Fruit fly (Drosophila melanogaster): ENCODE measurements around the gene SNF4Agamma.

The SNF4Agamma gene

DNA sequence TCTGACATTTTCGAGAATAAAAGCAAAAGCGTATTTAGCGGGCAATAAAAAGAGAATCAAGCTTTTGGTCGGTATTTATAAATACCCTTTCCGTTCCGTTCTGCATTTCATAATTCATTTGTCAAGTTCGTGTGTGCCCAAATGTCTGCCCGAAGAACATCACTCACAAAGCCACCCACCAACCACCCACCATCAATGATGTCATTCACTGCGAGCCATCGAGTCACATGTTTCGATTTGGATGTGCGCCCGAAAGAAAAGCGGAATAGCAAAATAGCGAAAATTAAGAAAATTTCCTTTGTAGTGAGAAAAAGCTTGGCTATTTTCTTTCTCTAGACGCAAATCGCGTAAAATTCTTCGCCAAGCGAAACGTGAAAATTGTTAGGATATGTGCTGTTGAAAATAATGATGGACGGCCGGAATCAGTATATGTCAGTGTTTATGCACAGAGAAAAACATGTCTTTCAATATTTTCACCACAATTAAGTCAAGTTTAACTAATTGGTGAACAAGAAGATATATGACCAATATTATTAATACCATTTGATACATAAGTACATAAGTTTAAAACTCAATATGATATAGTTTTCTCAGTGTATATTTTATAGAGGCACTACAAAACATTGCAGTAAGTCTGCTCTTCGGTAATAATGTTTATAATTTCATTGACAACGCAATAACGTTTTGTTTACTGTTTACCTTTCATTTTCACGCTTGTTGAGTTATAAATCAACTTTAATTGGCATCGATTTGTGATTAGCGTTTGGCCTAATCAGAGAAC, 10.7 kb downstream of the SNF4Agamma start (continued):
- 0 out of 3 replicates have a peak, but pooled peaks have one; percentile 15 for TF ChIP-seq CG14050 (GFP tag; IDR thresholded peaks at IDR 0.05)
- peak; percentile 41; the same call in 1 of the 2 replicates for TF ChIP-seq rib (GFP tag; IDR thresholded peaks at IDR 0.05)
- TF ChIP-seq Myb (GFP tag; optimal IDR thresholded peaks at IDR 0.05): peak; percentile 2
- TF ChIP-seq CG17612 (GFP tag; IDR thresholded peaks at IDR 0.05): 0 out of 2 replicates have a peak, but pooled peaks have one; percentile 36
- no peak for TF ChIP-seq ro (GFP tag; IDR thresholded peaks at IDR 0.05)
- TF ChIP-seq CG8924 (tag; optimal IDR thresholded peaks at IDR 0.05): peak; percentile 53
- TF ChIP-seq CG2889 (GFP tag; IDR thresholded peaks at IDR 0.05): 0 out of 3 replicates have a peak, but pooled peaks have one; percentile 42
- 0 out of 2 replicates have a peak, but pooled peaks have one; percentile 28 for TF ChIP-seq ttk (GFP tag; IDR thresholded peaks at IDR 0.05)
- TF ChIP-seq fd64A (GFP tag; optimal IDR thresholded peaks at IDR 0.05): no peak
- TF ChIP-seq CG32772 (GFP tag; IDR thresholded peaks at IDR 0.05): peak; percentile 58; the same call in 1 of the 2 replicates
- TF ChIP-seq CG10267 (tag; optimal IDR thresholded peaks at IDR 0.05): peak; percentile 42
- 0 out of 3 replicates have a peak, but pooled peaks have one; percentile 7 for TF ChIP-seq otp (GFP tag; IDR thresholded peaks at IDR 0.05)
- peak; percentile 8 for TF ChIP-seq Ets97D (GFP tag; optimal IDR thresholded peaks at IDR 0.05)
- peak; percentile 45 for TF ChIP-seq CG8388 (GFP tag; optimal IDR thresholded peaks at IDR 0.05)
- peak; percentile 49 for TF ChIP-seq tio (GFP tag; optimal IDR thresholded peaks at IDR 0.05)
- TF ChIP-seq CG16815 (GFP tag; optimal IDR thresholded peaks at IDR 0.05): peak; percentile 8
- no peak for TF ChIP-seq CG1529 (GFP tag; optimal IDR thresholded peaks at IDR 0.05)
- TF ChIP-seq stc (GFP tag; IDR thresholded peaks at IDR 0.05): peak; percentile 52; the same call in 1 of the 2 replicates
- TF ChIP-seq CG16779 (GFP tag; IDR thresholded peaks at IDR 0.05): no peak
- TF ChIP-seq CG3065 (GFP tag; optimal IDR thresholded peaks at IDR 0.05): no peak
- peak; percentile 47 for TF ChIP-seq NfI (GFP tag; optimal IDR thresholded peaks at IDR 0.05)
- TF ChIP-seq tgo (GFP tag; IDR thresholded peaks at IDR 0.05): peak; percentile 62; the same call in 2 of the 3 replicates
- TF ChIP-seq Hsf (GFP tag; optimal IDR thresholded peaks at IDR 0.05): peak; percentile 57
- TF ChIP-seq CG6654 (GFP tag; optimal IDR thresholded peaks at IDR 0.05): no peak
- TF ChIP-seq nerfin-1 (tag; optimal IDR thresholded peaks at IDR 0.05): peak; percentile 4
- peak; percentile 71 for TF ChIP-seq sob (GFP tag; IDR thresholded peaks at IDR 0.05)
- no peak for TF ChIP-seq kah (GFP tag; optimal IDR thresholded peaks at IDR 0.05)
- TF ChIP-seq HmgZ (tag; optimal IDR thresholded peaks at IDR 0.05): peak; percentile 31
- peak; percentile 28 for TF ChIP-seq crc (GFP tag; optimal IDR thresholded peaks at IDR 0.05)
- peak; percentile 77 for TF ChIP-seq slbo (GFP tag; IDR thresholded peaks at IDR 0.05)
- peak; percentile 76 for TF ChIP-seq row (GFP tag; IDR thresholded peaks at IDR 0.05)
- TF ChIP-seq Pdp1 (GFP tag; optimal IDR thresholded peaks at IDR 0.05): peak; percentile 2 to 55
- peak; percentile 23 for TF ChIP-seq Max (GFP tag; optimal IDR thresholded peaks at IDR 0.05)
- TF ChIP-seq mirr (GFP tag; optimal IDR thresholded peaks at IDR 0.05): no peak
- TF ChIP-seq Hand (GFP tag; optimal IDR thresholded peaks at IDR 0.05): peak; percentile 34
- TF ChIP-seq lilli (GFP tag; optimal IDR thresholded peaks at IDR 0.05): peak; percentile 55
- peak; percentile 61 for TF ChIP-seq unpg (GFP tag; optimal IDR thresholded peaks at IDR 0.05)
- TF ChIP-seq pho (GFP tag; optimal IDR thresholded peaks at IDR 0.05): peak; percentile 62
- no peak for TF ChIP-seq CG6791 (GFP tag; IDR thresholded peaks at IDR 0.05; ENCODE audit: partially characterized antibody)
- TF ChIP-seq E2f2 (GFP tag; IDR thresholded peaks at IDR 0.05): peak; percentile 35; the same call in 1 of the 2 replicates
- TF ChIP-seq sqz (GFP tag; optimal IDR thresholded peaks at IDR 0.05): no peak
- peak; percentile 37 for TF ChIP-seq Camta (GFP tag; optimal IDR thresholded peaks at IDR 0.05)
- peak; percentile 67 for TF ChIP-seq Meics (GFP tag; optimal IDR thresholded peaks at IDR 0.05)
- peak; percentile 63; the same call in 1 of the 2 replicates for TF ChIP-seq Atf6 (GFP tag; IDR thresholded peaks at IDR 0.05)
- no peak for TF ChIP-seq Doc3 (GFP tag; IDR thresholded peaks at IDR 0.05; ENCODE audit: partially characterized antibody)
- no peak for TF ChIP-seq cato (GFP tag; optimal IDR thresholded peaks at IDR 0.05; ENCODE audit: borderline replicate concordance)
- no peak for TF ChIP-seq HLH4C (GFP tag; IDR thresholded peaks at IDR 0.05; ENCODE audit: partially characterized antibody)
- TF ChIP-seq CG17568 (GFP tag; optimal IDR thresholded peaks at IDR 0.05): peak; percentile 41
